Worm (Caenorhabditis elegans) whole organism, late embryonic: ENCODE data around the gene rbf-1.
A peak's percentile ranks its signal among the peaks of the same experiment; 100 is the strongest.

ENCODE experiments used
- C08G9.2 ChIP-seq: sonication (generic microtip); optimal IDR thresholded peaks from 2 replicates; lab custom pipeline; 2016; ENCODE audit warnings: mild to moderate bottlenecking, missing genetic modification characterization, moderate library complexity, missing compliant biosample characterization
- C38D4.7 ChIP-seq: fragments of 200-800 bp; sonication (Bioruptor generic); optimal IDR thresholded peaks from 2 replicates; lab custom pipeline; 2018; ENCODE audit warnings: mild to moderate bottlenecking, missing genetic modification characterization, moderate library complexity, missing compliant biosample characterization
- F13H6.1 ChIP-seq: sonication (generic microtip); optimal IDR thresholded peaks from 2 replicates; lab custom pipeline; 2016; ENCODE audit warnings: missing genetic modification characterization, missing compliant biosample characterization
- K09A11.1 ChIP-seq: sonication (generic microtip); optimal IDR thresholded peaks from 2 replicates; lab custom pipeline; 2017; ENCODE audit warnings: antibody characterized with exemption, mild to moderate bottlenecking, missing genetic modification characterization, missing compliant biosample characterization; ENCODE audit not compliant: insufficient read depth
- Y22D7AL.16 ChIP-seq: sonication (generic microtip); optimal IDR thresholded peaks from 2 replicates; lab custom pipeline; 2016; ENCODE audit warnings: missing genetic modification characterization, missing compliant biosample characterization
- ceh-14 ChIP-seq: sonication (generic microtip); optimal IDR thresholded peaks from 2 replicates; lab custom pipeline; 2016; ENCODE audit warnings: missing genotype, missing genetic modification characterization, missing compliant biosample characterization
- ceh-18 ChIP-seq: sonication (generic microtip); optimal IDR thresholded peaks from 2 replicates; lab custom pipeline; 2016; ENCODE audit warnings: missing genetic modification characterization, missing compliant biosample characterization
- ceh-2 ChIP-seq: sonication (generic microtip); optimal IDR thresholded peaks from 2 replicates; lab custom pipeline; 2016; ENCODE audit warnings: missing genotype, missing genetic modification characterization, missing compliant biosample characterization
- ceh-22 ChIP-seq: sonication (generic microtip); optimal IDR thresholded peaks from 2 replicates; lab custom pipeline; 2017; ENCODE audit warnings: missing biosample characterization, missing genetic modification characterization
- ceh-24 ChIP-seq: sonication (generic microtip); optimal IDR thresholded peaks from 2 replicates; lab custom pipeline; 2016; ENCODE audit warnings: mild to moderate bottlenecking, missing genetic modification characterization, missing compliant biosample characterization
- ceh-31 ChIP-seq: sonication (generic microtip); optimal IDR thresholded peaks from 2 replicates; lab custom pipeline; 2016; ENCODE audit warnings: missing genetic modification characterization, missing compliant biosample characterization
- ceh-45 ChIP-seq: fragments of 200-800 bp; sonication (Bioruptor generic); IDR thresholded peaks from 2 replicates; pipeline ENCODE4 v1.3.6; 2022; ENCODE audit warnings: missing genetic modification reagents, missing genetic modification characterization, missing compliant biosample characterization
- ceh-9 ChIP-seq: sonication (generic microtip); optimal IDR thresholded peaks from 2 replicates; lab custom pipeline; 2016; ENCODE audit warnings: mild to moderate bottlenecking, missing genetic modification characterization, inconsistent platforms, missing compliant biosample characterization
- fax-1 ChIP-seq: sonication (generic microtip); optimal IDR thresholded peaks from 2 replicates; lab custom pipeline; 2016; ENCODE audit warnings: missing genotype, missing genetic modification characterization, missing compliant biosample characterization
- fkh-6 ChIP-seq: sonication (generic microtip); optimal IDR thresholded peaks from 2 replicates; lab custom pipeline; 2016; ENCODE audit warnings: missing genetic modification characterization, missing compliant biosample characterization
- gmeb-2 ChIP-seq: sonication (generic microtip); optimal IDR thresholded peaks from 2 replicates; lab custom pipeline; 2016; ENCODE audit warnings: missing genetic modification characterization, inconsistent platforms, missing compliant biosample characterization
- hlh-8 ChIP-seq: sonication (generic microtip); optimal IDR thresholded peaks from 2 replicates; lab custom pipeline; 2016; ENCODE audit warnings: missing genotype, missing genetic modification characterization, missing compliant biosample characterization
- lin-11 ChIP-seq: fragments of 200-800 bp; sonication (Bioruptor generic); optimal IDR thresholded peaks from 2 replicates; lab custom pipeline; 2018; ENCODE audit warnings: mild to moderate bottlenecking, missing genetic modification characterization, missing compliant biosample characterization
- madf-2 ChIP-seq: sonication (generic microtip); optimal IDR thresholded peaks from 2 replicates; lab custom pipeline; 2017; ENCODE audit warnings: missing genetic modification characterization, missing compliant biosample characterization
- odd-2 ChIP-seq: sonication (generic microtip); optimal IDR thresholded peaks from 2 replicates; lab custom pipeline; 2017; ENCODE audit warnings: antibody characterized with exemption, mild to moderate bottlenecking, missing genetic modification characterization, missing compliant biosample characterization
- pag-3 ChIP-seq: sonication (generic microtip); optimal IDR thresholded peaks from 2 replicates; lab custom pipeline; 2016; ENCODE audit warnings: missing compliant biosample characterization, missing genetic modification characterization, borderline replicate concordance
- pat-9 ChIP-seq: fragments of 200-800 bp; sonication (Bioruptor generic); optimal IDR thresholded peaks from 2 replicates; lab custom pipeline; 2018; ENCODE audit warnings: mild to moderate bottlenecking, missing genetic modification characterization, moderate library complexity, missing compliant biosample characterization
- pha-2 ChIP-seq: sonication (generic microtip); optimal IDR thresholded peaks from 2 replicates; lab custom pipeline; 2017; ENCODE audit warnings: mild to moderate bottlenecking, missing genetic modification characterization, missing compliant biosample characterization
- pha-4 ChIP-seq: fragments of 150-350 bp; optimal IDR thresholded peaks from 2 replicates; lab custom pipeline; 2018; ENCODE audit warnings: missing biosample characterization, missing genetic modification reagents, missing genetic modification characterization
- sox-2 ChIP-seq: fragments of 200-800 bp; sonication (Bioruptor generic); IDR thresholded peaks from 2 replicates; pipeline ENCODE4 v1.3.6; 2022; ENCODE audit warnings: missing genetic modification reagents, missing genetic modification characterization, missing compliant biosample characterization
- syd-9 ChIP-seq: sonication (generic microtip); optimal IDR thresholded peaks from 2 replicates; lab custom pipeline; 2016; ENCODE audit warnings: mild to moderate bottlenecking, missing genetic modification characterization, moderate library complexity, missing compliant biosample characterization
- tbx-2 ChIP-seq: sonication (generic microtip); optimal IDR thresholded peaks from 2 replicates; lab custom pipeline; 2016; ENCODE audit warnings: missing genetic modification characterization, missing compliant biosample characterization
- unc-3 ChIP-seq, 2 experiments: fragments of 200-800 bp in 1 of 2; sonication (Bioruptor generic) in 1 of 2; sonication (generic microtip) in 1 of 2; conservative IDR thresholded peaks in 1 of 2; optimal IDR thresholded peaks in 1 of 2; 2 replicates each; pipeline versions ENCODE4 v1.3.6 to Lab custom; 2016 to 2022; ENCODE audit warnings: missing compliant biosample characterization in 2 of 2, missing genetic modification characterization in 2 of 2, missing genetic modification reagents in 1 of 2
- unc-55 ChIP-seq: sonication (generic microtip); optimal IDR thresholded peaks from 2 replicates; lab custom pipeline; 2017; ENCODE audit warnings: missing biosample characterization, missing genetic modification reagents, missing genetic modification characterization

Gene rbf-1

DNA sequence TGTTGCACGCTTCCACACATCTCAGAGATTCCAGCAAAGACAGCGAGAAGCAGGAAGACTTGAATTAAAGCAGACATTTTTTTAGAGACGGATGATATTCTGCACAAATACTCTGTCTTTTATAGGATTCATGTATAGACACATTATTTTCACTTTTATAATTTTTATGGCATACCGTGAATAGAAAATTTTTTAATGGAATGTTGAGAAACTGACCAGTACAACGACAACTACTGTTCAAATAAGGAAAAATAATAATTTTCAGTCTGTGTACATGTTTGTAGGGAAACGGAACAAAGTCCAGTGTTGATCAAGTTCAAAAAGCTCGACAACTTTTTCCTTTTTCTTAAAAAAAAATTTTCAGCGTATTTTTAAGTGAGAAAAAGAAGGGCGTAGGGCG, 61.0 kb downstream of the rbf-1 start, which contains the start of gene Y102E9.6:
Gene Y102E9.6, minus strand, starts transcription at position 101 of the 400 bp plus-strand sequence.
- TF ChIP-seq madf-2 (tag; lab: Kevin White, UChicago), result no peak

- no peak for TF ChIP-seq ceh-45 (GFP tag; lab: Robert Waterston, UW)
- TF ChIP-seq K09A11.1 (tag; lab: Kevin White, UChicago), result no peak
- no peak for TF ChIP-seq sox-2 (GFP tag; lab: Robert Waterston, UW)
- no peak for TF ChIP-seq C38D4.7
- TF ChIP-seq F13H6.1 (tag; lab: Kevin White, UChicago), result no peak
- no peak for TF ChIP-seq gmeb-2 (tag; lab: Kevin White, UChicago)
- no peak for TF ChIP-seq unc-3 (GFP tag; conservative IDR thresholded peaks at IDR 0.05; lab: Robert Waterston, UW)
- no peak for TF ChIP-seq unc-3 (tag; optimal IDR thresholded peaks at IDR 0.05; lab: Kevin White, UChicago)
- TF ChIP-seq ceh-31 (tag; lab: Kevin White, UChicago), result no peak
Measured at ce11 chrIII:6736971-6737370, 61.4 kb downstream of the rbf-1 start, which contains the start of gene K07E12.2. Gene K07E12.2 (plus strand): TSS chrIII:6737271.

- no peak for TF ChIP-seq gmeb-2 (tag; lab: Kevin White, UChicago)
- no peak for TF ChIP-seq fkh-6
- no peak for TF ChIP-seq ceh-9 (tag; lab: Kevin White, UChicago)
- no peak for TF ChIP-seq ceh-24 (tag; lab: Kevin White, UChicago)
- no peak for TF ChIP-seq tbx-2 (tag; lab: Kevin White, UChicago)
- no peak for TF ChIP-seq C08G9.2 (tag; lab: Kevin White, UChicago)
- TF ChIP-seq pha-4 (tag; lab: Kevin White, UChicago), result no peak
- no peak for TF ChIP-seq odd-2 (tag; lab: Kevin White, UChicago)
- TF ChIP-seq Y22D7AL.16, result no peak
- TF ChIP-seq pha-2 (tag; lab: Kevin White, UChicago), result no peak
- TF ChIP-seq C38D4.7, result no peak
Measured at ce11 chrIII:6740072-6740471, 64.5 kb downstream of the rbf-1 start.

DNA sequence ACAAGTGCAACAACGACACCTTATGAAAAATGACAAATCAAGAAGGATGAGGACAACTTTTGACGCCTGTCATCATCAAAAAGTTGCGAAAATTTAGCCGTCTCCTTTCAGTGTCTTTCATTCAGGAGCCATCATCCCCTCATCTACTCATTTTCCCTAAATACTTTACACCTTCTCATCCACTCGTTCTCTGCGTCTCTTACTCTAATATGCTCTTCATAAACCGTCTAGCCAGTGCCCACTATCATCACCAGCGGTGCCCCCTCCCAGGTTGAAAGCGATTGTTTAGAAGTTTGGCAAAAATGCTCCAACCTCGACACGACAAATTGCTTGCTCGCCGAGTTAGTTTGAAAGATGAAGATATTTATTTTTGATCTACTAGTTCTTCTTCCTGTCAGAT, 67.0 kb downstream of the rbf-1 start:
- TF ChIP-seq lin-11 (tag; lab: Kevin White, UChicago) (no peak), ceh-18 (tag; lab: Kevin White, UChicago) (peak; percentile 57), unc-55 (GFP tag; lab: Kevin White, UChicago) (peak; percentile 64)

ce11 chrIII:6746008-6746407, 70.4 kb downstream of the rbf-1 start, which contains the start of gene dig-1:
Gene dig-1 (plus strand): TSS chrIII:6746308.
- TF ChIP-seq fax-1 (tag; lab: Kevin White, UChicago) (no peak), syd-9 (tag; lab: Kevin White, UChicago) (no peak), unc-3 (GFP tag; conservative IDR thresholded peaks at IDR 0.05; lab: Robert Waterston, UW) (no peak), unc-3 (tag; optimal IDR thresholded peaks at IDR 0.05; lab: Kevin White, UChicago) (no peak), pat-9 (tag; lab: Kevin White, UChicago) (no peak), ceh-18 (tag; lab: Kevin White, UChicago) (no peak), F13H6.1 (tag; lab: Kevin White, UChicago) (no peak), ceh-22 (tag; lab: Kevin White, UChicago) (no peak), hlh-8 (tag; lab: Kevin White, UChicago) (no peak), sox-2 (GFP tag; lab: Robert Waterston, UW) (no peak), tbx-2 (tag; lab: Kevin White, UChicago) (no peak), Y22D7AL.16 (no peak), ceh-14 (tag; lab: Kevin White, UChicago) (no peak), ceh-2 (tag; lab: Kevin White, UChicago) (no peak)

ce11 chrIII:6746668-6747067, 71.1 kb downstream of the rbf-1 start:
- TF ChIP-seq ceh-45 (GFP tag; lab: Robert Waterston, UW) (no peak), pag-3 (tag; lab: Kevin White, UChicago) (no peak)
